Worm (Caenorhabditis elegans) whole organism, late embryonic: Measurements from ENCODE around the gene fbxa-100.

Source experiments
- ama-1 ChIP-seq: fragments of 150-350 bp; optimal IDR thresholded peaks from 2 replicates; lab custom pipeline; 2014
- hlh-13 ChIP-seq: fragments of 200-800 bp; sonication (Bioruptor generic); optimal IDR thresholded peaks from 2 replicates; lab custom pipeline; 2018; ENCODE audit warnings: mild to moderate bottlenecking, missing genetic modification characterization, missing compliant biosample characterization
- lin-11 ChIP-seq: fragments of 200-800 bp; sonication (Bioruptor generic); optimal IDR thresholded peaks from 2 replicates; lab custom pipeline; 2018; ENCODE audit warnings: mild to moderate bottlenecking, missing genetic modification characterization, missing compliant biosample characterization
- nhr-11 ChIP-seq: fragments of 150-350 bp; optimal IDR thresholded peaks from 2 replicates; lab custom pipeline; 2014; ENCODE audit warnings: missing biosample characterization, missing genetic modification characterization
- odd-2 ChIP-seq: sonication (generic microtip); optimal IDR thresholded peaks from 2 replicates; lab custom pipeline; 2017; ENCODE audit warnings: antibody characterized with exemption, mild to moderate bottlenecking, missing genetic modification characterization, missing compliant biosample characterization
- pha-4 ChIP-seq: fragments of 150-350 bp; optimal IDR thresholded peaks from 2 replicates; lab custom pipeline; 2018; ENCODE audit warnings: missing biosample characterization, missing genetic modification reagents, missing genetic modification characterization
- sox-2 ChIP-seq: fragments of 200-800 bp; sonication (Bioruptor generic); IDR thresholded peaks from 2 replicates; pipeline ENCODE4 v1.3.6; 2022; ENCODE audit warnings: missing genetic modification reagents, missing genetic modification characterization, missing compliant biosample characterization
- sox-4 ChIP-seq: sonication (generic microtip); optimal IDR thresholded peaks from 2 replicates; lab custom pipeline; 2017; ENCODE audit warnings: mild to moderate bottlenecking, missing genetic modification characterization, inconsistent platforms, missing compliant biosample characterization
- zip-5 ChIP-seq: sonication (generic microtip); optimal IDR thresholded peaks from 2 replicates; lab custom pipeline; 2016; ENCODE audit warnings: missing genetic modification characterization, missing compliant biosample characterization

DNA sequence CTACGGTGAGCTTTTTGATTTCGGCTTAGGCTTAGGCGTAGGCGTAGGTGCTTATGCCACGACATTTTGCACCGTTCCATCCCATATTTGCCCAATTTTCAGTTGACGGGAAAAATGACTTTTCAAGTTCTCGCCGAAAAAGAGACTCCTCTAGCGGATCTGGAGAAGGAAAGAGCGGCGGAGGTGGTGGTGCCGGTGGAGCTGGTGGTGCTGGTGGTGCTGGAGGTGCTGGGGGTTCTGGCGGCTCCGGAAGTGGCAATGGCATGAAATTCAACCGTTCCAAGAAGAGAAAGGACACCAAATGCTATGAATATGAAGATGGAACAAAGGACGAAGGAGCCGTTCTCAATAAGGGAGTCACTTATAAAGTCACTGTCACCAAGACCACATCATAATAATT, 14.8 kb downstream of the fbxa-100 start:
- TF ChIP-seq sox-4 (tag; lab: Kevin White, UChicago) (no peak), nhr-11 (no peak), odd-2 (tag; lab: Kevin White, UChicago) (no peak), lin-11 (tag; lab: Kevin White, UChicago) (no peak), sox-2 (GFP tag; lab: Robert Waterston, UW) (no peak), hlh-13 (no peak), ama-1 (lab: Kevin White, UChicago) (no peak), zip-5 (tag; lab: Kevin White, UChicago) (no peak), pha-4 (no peak)
